Worm (Caenorhabditis elegans): ENCODE measurements around the gene F37A4.1.
A peak's percentile ranks its signal among the peaks of the same experiment; 100 is the strongest.

The F37A4.1 gene

ce11 chrIII:6736971-6737370, 13.8 kb downstream of the F37A4.1 start, which contains the start of gene K07E12.2:
Gene K07E12.2 (plus strand): TSS chrIII:6737271.
- TF ChIP-seq klf-2 (GFP tag; conservative IDR thresholded peaks at IDR 0.05) (no peak), flt-1 (GFP tag; IDR thresholded peaks at IDR 0.05) (no peak), med-1 (GFP tag; optimal IDR thresholded peaks at IDR 0.05; ENCODE audit: insufficient read depth) (no peak), ref-1 (GFP tag; conservative IDR thresholded peaks at IDR 0.05) (no peak), ztf-29 (GFP tag; IDR thresholded peaks at IDR 0.05) (no peak), ztf-23 (GFP tag; IDR thresholded peaks at IDR 0.05) (no peak), tab-1 (GFP tag; IDR thresholded peaks at IDR 0.05) (no peak), cog-1 (tag; optimal IDR thresholded peaks at IDR 0.05) (no peak), T22C8.4 (GFP tag; IDR thresholded peaks at IDR 0.05) (no peak)

ce11 chrIII:6740072-6740471, 16.9 kb downstream of the F37A4.1 start:
- TF ChIP-seq ref-1 (GFP tag; conservative IDR thresholded peaks at IDR 0.05) = no peak

- TF ChIP-seq ztf-23 (GFP tag; IDR thresholded peaks at IDR 0.05) = no peak
- 0 out of 2 replicates have a peak, but pooled peaks have one; percentile 41 for TF ChIP-seq klf-2 (GFP tag; conservative IDR thresholded peaks at IDR 0.05)
Observed at ce11 chrIII:6742597-6742996, 19.4 kb downstream of the F37A4.1 start.

ce11 chrIII:6746008-6746407, 22.8 kb downstream of the F37A4.1 start, which contains the start of gene dig-1:
Gene dig-1 (plus strand): TSS chrIII:6746308.
- no peak for TF ChIP-seq tab-1 (GFP tag; IDR thresholded peaks at IDR 0.05)

ce11 chrIII:6746668-6747067, 23.5 kb downstream of the F37A4.1 start:
- TF ChIP-seq ztf-29 (GFP tag; IDR thresholded peaks at IDR 0.05) (no peak), ref-1 (GFP tag; conservative IDR thresholded peaks at IDR 0.05) (no peak), cog-1 (tag; optimal IDR thresholded peaks at IDR 0.05) (no peak)

- TF ChIP-seq med-1 (GFP tag; optimal IDR thresholded peaks at IDR 0.05; ENCODE audit: insufficient read depth) (no peak), ref-1 (GFP tag; conservative IDR thresholded peaks at IDR 0.05) (no peak), ztf-23 (GFP tag; IDR thresholded peaks at IDR 0.05) (no peak), cog-1 (tag; optimal IDR thresholded peaks at IDR 0.05) (no peak), klf-2 (GFP tag; conservative IDR thresholded peaks at IDR 0.05) (no peak), tab-1 (GFP tag; IDR thresholded peaks at IDR 0.05) (no peak), ztf-29 (GFP tag; IDR thresholded peaks at IDR 0.05) (no peak), flt-1 (GFP tag; IDR thresholded peaks at IDR 0.05) (no peak), T22C8.4 (GFP tag; IDR thresholded peaks at IDR 0.05) (no peak)
Observed at ce11 chrIII:6752612-6753011, 29.4 kb downstream of the F37A4.1 start.

ce11 chrIII:6756769-6757168, 33.6 kb downstream of the F37A4.1 start:
- TF ChIP-seq ztf-23 (GFP tag; IDR thresholded peaks at IDR 0.05) = no peak
- no peak for TF ChIP-seq T22C8.4 (GFP tag; IDR thresholded peaks at IDR 0.05)
- no peak for TF ChIP-seq ref-1 (GFP tag; conservative IDR thresholded peaks at IDR 0.05)
- no peak for TF ChIP-seq cog-1 (tag; optimal IDR thresholded peaks at IDR 0.05)
- TF ChIP-seq med-1 (GFP tag; optimal IDR thresholded peaks at IDR 0.05; ENCODE audit: insufficient read depth) = no peak
- no peak for TF ChIP-seq flt-1 (GFP tag; IDR thresholded peaks at IDR 0.05)
- TF ChIP-seq klf-2 (GFP tag; conservative IDR thresholded peaks at IDR 0.05) = no peak
- no peak for TF ChIP-seq ztf-29 (GFP tag; IDR thresholded peaks at IDR 0.05)

Measured in whole organism, midembryonic.